Worm (Caenorhabditis elegans): ENCODE data around the gene lsd-1.

DNA sequence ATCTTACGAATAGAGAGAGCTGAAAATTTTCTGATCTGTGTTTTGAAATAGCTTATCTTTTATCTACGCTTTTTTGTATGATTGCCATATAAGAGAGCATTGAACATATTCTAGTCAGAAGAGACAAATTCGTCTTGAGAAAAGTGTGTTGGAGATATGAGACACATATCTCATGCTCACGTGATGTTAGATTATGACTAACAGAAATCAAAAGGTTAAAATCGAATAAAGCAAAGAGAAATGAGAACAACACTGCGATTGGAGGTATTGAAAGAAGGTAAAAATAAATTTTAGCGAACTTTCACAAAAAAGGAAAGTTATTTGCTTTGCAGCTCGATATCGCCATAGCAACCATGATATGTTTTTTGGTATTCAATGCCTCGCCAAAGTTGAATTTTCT, 33.4 kb downstream of the lsd-1 start, which contains the start of gene nhr-167:
- no peak for TF ChIP-seq nhr-12 (tag; optimal IDR thresholded peaks at IDR 0.05)
- no peak for TF ChIP-seq pqm-1 (tag; optimal IDR thresholded peaks at IDR 0.05)
- TF ChIP-seq unc-62 (GFP tag; optimal IDR thresholded peaks at IDR 0.05), result no peak
- TF ChIP-seq egl-27 (tag; optimal IDR thresholded peaks at IDR 0.05), result no peak
- no peak for TF ChIP-seq ztf-11 (tag; optimal IDR thresholded peaks at IDR 0.05)
- no peak for TF ChIP-seq jun-1 (tag; optimal IDR thresholded peaks at IDR 0.05)
